Worm (Caenorhabditis elegans) whole organism, midembryonic: Measurements from ENCODE around the gene F23A7.4.
"Not testable (repeated sequence)": the region's sequence is repeated elsewhere in the genome, so short reads cannot be mapped to it uniquely, and the experiment has no call there.

ENCODE experiments used
- flt-1 ChIP-seq: fragments of 200-800 bp; sonication (Bioruptor generic); IDR thresholded peaks from 2 replicates; pipeline ENCODE4 v1.3.6; 2022; ENCODE audit warnings: missing genetic modification characterization, missing compliant biosample characterization
- med-1 ChIP-seq: sonication (generic microtip); optimal IDR thresholded peaks from 2 replicates; lab custom pipeline; 2017; ENCODE audit warnings: missing genetic modification characterization, mild to moderate bottlenecking, missing compliant biosample characterization, antibody characterized with exemption, missing genetic modification reagents; ENCODE audit not compliant: insufficient read depth
- ref-1 ChIP-seq: fragments of 200-800 bp; sonication (Bioruptor generic); conservative IDR thresholded peaks from 2 replicates; pipeline ENCODE4 v1.3.6; 2022; ENCODE audit warnings: missing genetic modification reagents, missing genetic modification characterization, missing compliant biosample characterization

DNA sequence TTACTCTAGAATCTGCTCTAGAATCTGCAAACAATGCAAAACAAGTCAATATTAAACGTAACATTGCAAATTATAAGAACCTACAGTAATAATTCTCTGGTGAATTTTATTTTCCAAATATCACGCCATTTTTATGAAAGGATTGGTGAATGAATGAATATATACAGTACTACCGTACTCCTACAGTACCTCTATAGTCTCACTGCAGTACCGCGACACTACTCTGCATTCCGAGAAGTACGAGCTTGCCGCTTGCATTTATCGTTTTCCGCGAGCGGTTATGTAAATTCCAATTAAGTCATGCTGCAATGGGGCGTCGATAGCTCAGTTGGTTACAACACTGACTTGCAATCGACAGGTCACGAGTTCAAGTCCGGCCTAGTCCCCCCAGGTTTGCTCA is at the start of gene F23A7.4:
- TF ChIP-seq flt-1; ref-1 (GFP tag; lab: Robert Waterston, UW); med-1: not testable (repeated sequence)
